Fruit fly (Drosophila melanogaster): Measurements from ENCODE around the gene CG11109.
A peak's percentile ranks its signal among the peaks of the same experiment; 100 is the strongest.

Gene CG11109

DNA sequence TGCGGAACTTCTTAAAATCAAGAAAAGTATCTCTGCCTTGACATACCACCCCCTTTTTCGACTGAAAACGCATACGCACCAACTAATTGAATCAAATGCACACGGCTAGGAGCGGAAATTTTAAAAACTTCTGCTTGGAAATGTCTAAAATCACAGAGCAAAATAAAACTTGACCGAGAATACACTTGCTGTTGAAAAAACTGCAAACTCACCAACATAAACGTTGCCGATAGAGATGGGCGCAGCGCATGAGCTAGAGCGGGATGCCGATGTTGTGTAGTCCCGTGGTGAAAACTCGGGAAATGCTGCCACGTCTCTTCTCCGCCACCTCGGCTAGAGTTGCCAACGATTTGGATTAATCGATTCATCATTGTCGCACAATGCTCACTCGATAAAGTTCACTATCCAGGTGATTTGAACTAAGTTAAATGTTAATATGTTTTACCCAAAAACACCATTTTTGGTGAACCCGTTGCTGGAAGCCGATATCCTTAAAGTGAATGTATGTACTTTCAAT, at the start of gene CG11109, which contains the start of gene Arf1:
Gene CG11109 (plus strand): TSS at position 356 of the 517 bp plus-strand sequence.
Gene Arf1 (minus strand): TSS at position 387 of the 517 bp plus-strand sequence.
- TF ChIP-seq Lpt (GFP tag; optimal IDR thresholded peaks at IDR 0.05) (no peak), Sox102F (GFP tag; optimal IDR thresholded peaks at IDR 0.05) (no peak), CG34406 (GFP tag; optimal IDR thresholded peaks at IDR 0.05) (no peak), Gug (GFP tag; IDR thresholded peaks at IDR 0.05) (no peak), lz (GFP tag; optimal IDR thresholded peaks at IDR 0.05) (no peak), Sox15 (GFP tag; optimal IDR thresholded peaks at IDR 0.05) (no peak), CG6163 (GFP tag; IDR thresholded peaks at IDR 0.05) (peak; percentile 23; the same call in 1 of the 3 replicates), Blimp-1 (GFP tag; optimal IDR thresholded peaks at IDR 0.05) (no peak), CG15336 (GFP tag; IDR thresholded peaks at IDR 0.05) (no peak), Hr39 (GFP tag; optimal IDR thresholded peaks at IDR 0.05) (no peak), Eip78C (GFP tag) (peak; percentile 24), Smox (GFP tag; optimal IDR thresholded peaks at IDR 0.05) (no peak), dac (GFP tag; optimal IDR thresholded peaks at IDR 0.05) (no peak), eg (GFP tag; IDR thresholded peaks at IDR 0.05) (no peak), CG32006 (GFP tag; optimal IDR thresholded peaks at IDR 0.05) (no peak), CG6854 (GFP tag; optimal IDR thresholded peaks at IDR 0.05) (peak; percentile 54), fd85E (GFP tag; optimal IDR thresholded peaks at IDR 0.05) (no peak), achi (GFP tag; optimal IDR thresholded peaks at IDR 0.05) (no peak), CG8119 (GFP tag; IDR thresholded peaks at IDR 0.05) (0 out of 3 replicates have a peak, but pooled peaks have one; percentile 27), vri (GFP tag; optimal IDR thresholded peaks at IDR 0.05) (no peak), CG31627 (GFP tag; optimal IDR thresholded peaks at IDR 0.05) (peak; percentile 3), CG1621 (tag; optimal IDR thresholded peaks at IDR 0.05) (peak; percentile 15), fkh (GFP tag; optimal IDR thresholded peaks at IDR 0.05) (peak; percentile 27), CG8632 (GFP tag; optimal IDR thresholded peaks at IDR 0.05) (no peak), ss (GFP tag; optimal IDR thresholded peaks at IDR 0.05) (peak in 1 of 2 experiments; percentile 15), CG8319 (GFP tag; optimal IDR thresholded peaks at IDR 0.05) (no peak), CG4318 (GFP tag; optimal IDR thresholded peaks at IDR 0.05) (no peak), dsx (GFP tag; optimal IDR thresholded peaks at IDR 0.05; ENCODE audit: poor library complexity, severe bottlenecking) (peak; percentile 1), CG6276 (GFP tag; optimal IDR thresholded peaks at IDR 0.05) (no peak), CG3032 (tag; optimal IDR thresholded peaks at IDR 0.05) (no peak), esn (GFP tag; optimal IDR thresholded peaks at IDR 0.05) (peak; percentile 18), svp (GFP tag) (peak; percentile 79), Hr4 (GFP tag; optimal IDR thresholded peaks at IDR 0.05) (no peak), OdsH (GFP tag; optimal IDR thresholded peaks at IDR 0.05) (no peak), CG6808 (GFP tag; optimal IDR thresholded peaks at IDR 0.05) (peak; percentile 9), spab (GFP tag; optimal IDR thresholded peaks at IDR 0.05) (no peak), fd59A (GFP tag; optimal IDR thresholded peaks at IDR 0.05) (no peak), Eip93F (GFP tag; optimal IDR thresholded peaks at IDR 0.05) (no peak)

DNA sequence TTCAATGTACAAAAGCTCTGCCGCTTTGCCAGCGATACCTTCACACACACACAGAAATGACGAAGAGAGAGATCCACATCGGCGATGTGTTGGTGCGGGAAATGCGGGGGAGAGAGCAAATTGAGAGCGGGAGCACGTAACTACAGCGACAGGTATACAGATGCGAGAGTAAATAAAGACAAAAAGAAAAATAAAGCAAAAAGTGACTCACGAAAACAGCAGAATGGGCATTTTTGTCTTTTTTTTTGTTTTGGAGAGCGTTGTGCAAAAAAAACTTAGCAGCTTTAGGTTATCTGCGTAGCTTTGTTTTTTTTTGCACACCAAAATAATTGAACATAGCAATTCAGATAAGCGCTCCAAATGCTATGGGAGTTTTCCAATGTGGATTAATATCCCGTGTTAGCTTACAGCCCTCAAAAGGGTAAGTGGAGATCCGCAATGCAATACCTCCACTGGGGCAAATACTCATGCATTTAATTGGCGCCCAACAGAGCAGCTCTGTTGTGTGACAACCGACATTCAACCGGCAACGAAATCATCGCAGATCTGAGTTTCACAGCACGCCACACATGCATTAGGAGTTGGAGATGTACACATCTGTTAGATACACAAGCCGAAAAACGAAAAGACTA, 49.3 kb upstream of the CG11109 start:
- TF ChIP-seq CG8319 (GFP tag; optimal IDR thresholded peaks at IDR 0.05) (peak; percentile 58), CG15336 (GFP tag; IDR thresholded peaks at IDR 0.05) (peak; percentile 93), CG6276 (GFP tag; optimal IDR thresholded peaks at IDR 0.05) (peak; percentile 97), CG8632 (GFP tag; optimal IDR thresholded peaks at IDR 0.05) (peak; percentile 76), cyc (GFP tag; optimal IDR thresholded peaks at IDR 0.05) (peak; percentile 26), Lpt (GFP tag; optimal IDR thresholded peaks at IDR 0.05) (peak; percentile 92), fkh (GFP tag; optimal IDR thresholded peaks at IDR 0.05) (peak; percentile 85), CG8119 (GFP tag; IDR thresholded peaks at IDR 0.05) (peak; percentile 96), fd85E (GFP tag; optimal IDR thresholded peaks at IDR 0.05) (peak; percentile 68), CG16779 (tag; optimal IDR thresholded peaks at IDR 0.05) (peak; percentile 96), CG34406 (GFP tag; optimal IDR thresholded peaks at IDR 0.05) (peak; percentile 74), CG9139 (GFP tag; optimal IDR thresholded peaks at IDR 0.05) (peak; percentile 97), CG4318 (GFP tag; optimal IDR thresholded peaks at IDR 0.05) (no peak), acj6 (GFP tag; optimal IDR thresholded peaks at IDR 0.05) (peak; percentile 40), Sox102F (GFP tag; optimal IDR thresholded peaks at IDR 0.05) (peak; percentile 71), net (GFP tag; optimal IDR thresholded peaks at IDR 0.05) (peak; percentile 89), CG7368 (GFP tag; optimal IDR thresholded peaks at IDR 0.05) (peak; percentile 59), Eip75B (GFP tag; optimal IDR thresholded peaks at IDR 0.05) (peak; percentile 43), CG11762 (GFP tag; optimal IDR thresholded peaks at IDR 0.05; ENCODE audit: insufficient read depth) (peak; percentile 85), Eip78C (GFP tag) (peak; percentile 89), spab (GFP tag; optimal IDR thresholded peaks at IDR 0.05) (peak; percentile 85), CG11902 (GFP tag; optimal IDR thresholded peaks at IDR 0.05) (no peak), Ets21C (GFP tag; optimal IDR thresholded peaks at IDR 0.05) (no peak), Sox14 (GFP tag; optimal IDR thresholded peaks at IDR 0.05) (peak; percentile 78)
